Worm (Caenorhabditis elegans) whole organism, late embryonic: Measurements from ENCODE around the gene cdf-1.

Source experiments
- ceh-14 ChIP-seq: sonication (generic microtip); optimal IDR thresholded peaks from 2 replicates; lab custom pipeline; 2016; ENCODE audit warnings: missing genotype, missing genetic modification characterization, missing compliant biosample characterization
- fkh-10 ChIP-seq: fragments of 150-350 bp; optimal IDR thresholded peaks from 2 replicates; lab custom pipeline; 2014; ENCODE audit warnings: missing biosample characterization, missing genetic modification reagents, missing genetic modification characterization
- hlh-13 ChIP-seq: fragments of 200-800 bp; sonication (Bioruptor generic); optimal IDR thresholded peaks from 2 replicates; lab custom pipeline; 2018; ENCODE audit warnings: mild to moderate bottlenecking, missing genetic modification characterization, missing compliant biosample characterization
- hlh-30 ChIP-seq: sonication (generic microtip); optimal IDR thresholded peaks from 2 replicates; lab custom pipeline; 2017; ENCODE audit warnings: antibody characterized with exemption, missing genetic modification characterization, missing compliant biosample characterization; ENCODE audit not compliant: insufficient read depth
- hlh-8 ChIP-seq: sonication (generic microtip); optimal IDR thresholded peaks from 2 replicates; lab custom pipeline; 2016; ENCODE audit warnings: missing genotype, missing genetic modification characterization, missing compliant biosample characterization
- lim-6 ChIP-seq: sonication (generic microtip); optimal IDR thresholded peaks from 2 replicates; lab custom pipeline; 2016; ENCODE audit warnings: missing genetic modification characterization, missing compliant biosample characterization
- npax-4 ChIP-seq: sonication (generic microtip); optimal IDR thresholded peaks from 2 replicates; lab custom pipeline; 2016; ENCODE audit warnings: missing genetic modification characterization, missing compliant biosample characterization
- pqm-1 ChIP-seq: sonication (generic microtip); optimal IDR thresholded peaks from 2 replicates; lab custom pipeline; 2016; ENCODE audit warnings: missing genetic modification characterization, missing compliant biosample characterization
- rnt-1 ChIP-seq: sonication (generic microtip); optimal IDR thresholded peaks from 2 replicates; lab custom pipeline; 2016; ENCODE audit warnings: missing genetic modification characterization, missing compliant biosample characterization

DNA sequence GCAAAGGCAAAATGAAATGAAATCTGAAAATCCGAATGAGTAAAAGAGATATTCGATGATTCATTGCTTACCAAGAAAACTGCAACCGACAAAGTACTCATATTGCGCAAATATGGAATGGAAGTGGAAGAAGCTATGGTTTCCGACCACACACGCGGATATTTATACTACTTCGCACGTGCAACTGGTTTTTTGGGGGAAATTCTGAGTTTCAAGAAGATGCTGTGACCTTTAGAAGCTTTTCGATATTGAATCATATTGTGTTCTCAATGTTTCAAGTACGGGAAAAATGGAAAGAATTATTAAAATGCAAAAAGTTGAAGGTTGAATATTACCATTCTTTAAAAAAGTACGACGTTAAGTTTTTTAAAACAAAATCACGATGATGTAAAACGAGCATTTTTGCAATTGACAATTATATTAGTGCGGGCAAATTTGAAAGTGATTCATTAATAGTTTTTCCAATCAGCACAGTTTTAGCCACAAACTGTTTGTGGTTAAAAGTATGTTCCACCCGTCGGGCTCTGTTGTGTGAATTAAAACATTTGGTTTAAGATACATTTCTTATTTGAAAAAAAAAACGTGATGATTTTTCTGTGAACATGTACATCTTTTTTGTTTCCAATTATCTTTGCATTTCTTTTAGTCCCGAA, 54.0 kb downstream of the cdf-1 start, which contains the start of the genes grl-6 and K10C2.6:
- TF ChIP-seq ceh-14 (tag; lab: Kevin White, UChicago): no peak
- TF ChIP-seq lim-6 (tag; lab: Kevin White, UChicago): no peak
- TF ChIP-seq hlh-30: no peak
- TF ChIP-seq fkh-10 (GFP tag; lab: Kevin White, UChicago): no peak
- TF ChIP-seq hlh-8 (tag; lab: Kevin White, UChicago): no peak
- TF ChIP-seq npax-4 (tag; lab: Kevin White, UChicago): no peak
- TF ChIP-seq pqm-1: no peak
- TF ChIP-seq rnt-1 (tag; lab: Kevin White, UChicago): no peak
- TF ChIP-seq hlh-13 (GFP tag; lab: Kevin White, UChicago): no peak
